Worm (Caenorhabditis elegans) whole organism, L3 larva: ENCODE data around the gene Y48C3A.5.

Experiments used
- ama-1 ChIP-seq: fragments of 150-350 bp; optimal IDR thresholded peaks from 2 replicates; lab custom pipeline; 2018
- fos-1 ChIP-seq: fragments of 150-350 bp; optimal IDR thresholded peaks from 2 replicates; lab custom pipeline; 2014; ENCODE audit warnings: missing biosample characterization, missing genetic modification characterization
- nhr-23 ChIP-seq: fragments of 150-350 bp; optimal IDR thresholded peaks from 2 replicates; lab custom pipeline; 2014; ENCODE audit warnings: missing biosample characterization, missing genetic modification reagents, missing genetic modification characterization
- nhr-25 ChIP-seq: sonication (generic microtip); optimal IDR thresholded peaks from 2 replicates; lab custom pipeline; 2017; ENCODE audit warnings: missing biosample characterization, missing genetic modification characterization

ce11 chrII:13297283-13297682 is 26.4 kb downstream of the Y48C3A.5 start:
- TF ChIP-seq ama-1 (lab: Kevin White, UChicago) (no peak), fos-1 (tag; lab: Kevin White, UChicago) (no peak), nhr-23 (tag; lab: Kevin White, UChicago) (no peak), nhr-25 (no peak)
